Fruit fly (Drosophila melanogaster) whole organism, adult: Measurements from ENCODE around the gene CG1896.

Experiments used
- CG12768 ChIP-seq: fragments of 200-800 bp; sonication (Bioruptor generic); optimal IDR thresholded peaks from 2 replicates; lab custom pipeline; 2017; ENCODE audit warnings: missing biosample characterization, missing genetic modification characterization, mild to moderate bottlenecking, moderate library complexity, missing genetic modification reagents
- CG14711 ChIP-seq: fragments of 200-800 bp; sonication (Bioruptor generic); optimal IDR thresholded peaks from 2 replicates; lab custom pipeline; 2018; ENCODE audit warnings: missing biosample characterization, mild to moderate bottlenecking, missing genetic modification characterization, moderate library complexity
- CG1620 ChIP-seq: fragments of 200-800 bp; sonication (Bioruptor generic); optimal IDR thresholded peaks from 2 replicates; lab custom pipeline; 2016; ENCODE audit warnings: missing biosample characterization, missing genetic modification characterization
- CG7045 ChIP-seq: fragments of 200-800 bp; sonication (Bioruptor generic); optimal IDR thresholded peaks from 2 replicates; lab custom pipeline; 2017; ENCODE audit warnings: missing biosample characterization, mild to moderate bottlenecking, missing genetic modification characterization
- Clk ChIP-seq: fragments of 200-800 bp; sonication (Bioruptor generic); optimal IDR thresholded peaks from 2 replicates; lab custom pipeline; 2017; ENCODE audit warnings: missing biosample characterization, missing genetic modification characterization
- Crg-1 ChIP-seq: fragments of 200-800 bp; sonication (Bioruptor generic); optimal IDR thresholded peaks from 2 replicates; lab custom pipeline; 2016; ENCODE audit warnings: missing biosample characterization, missing genetic modification characterization
- kay ChIP-seq: fragments of 200-800 bp; sonication (Bioruptor generic); peaks from one replicate; lab custom pipeline; 2016; ENCODE audit warnings: missing biosample characterization, missing genetic modification characterization, borderline replicate concordance

dm6 chr3R:31764672-31765071 lies 20.6 kb downstream of the CG1896 start, which contains the start of gene CG2150:
- no peak for TF ChIP-seq kay (GFP tag; lab: Kevin White, UChicago)
- TF ChIP-seq Clk (GFP tag; lab: Kevin White, UChicago): no peak
- no peak for TF ChIP-seq CG14711 (tag; lab: Kevin White, UChicago)
- no peak for TF ChIP-seq CG7045
- TF ChIP-seq CG12768 (GFP tag; lab: Kevin White, UChicago): no peak
- TF ChIP-seq CG1620 (GFP tag; lab: Kevin White, UChicago): no peak
- TF ChIP-seq Crg-1: no peak
